Worm (Caenorhabditis elegans) whole organism, late embryonic: ENCODE measurements around the gene F10D2.16.

ENCODE experiments used
- C08G9.2 ChIP-seq: sonication (generic microtip); optimal IDR thresholded peaks from 2 replicates; lab custom pipeline; 2016; ENCODE audit warnings: mild to moderate bottlenecking, missing genetic modification characterization, moderate library complexity, missing compliant biosample characterization
- F13H6.1 ChIP-seq: sonication (generic microtip); optimal IDR thresholded peaks from 2 replicates; lab custom pipeline; 2016; ENCODE audit warnings: missing genetic modification characterization, missing compliant biosample characterization
- K02D7.2 ChIP-seq: sonication (generic microtip); optimal IDR thresholded peaks from 2 replicates; lab custom pipeline; 2017; ENCODE audit warnings: mild to moderate bottlenecking, missing genetic modification characterization, missing compliant biosample characterization
- T23F11.4 ChIP-seq: fragments of 200-800 bp; sonication (Bioruptor generic); optimal IDR thresholded peaks from 2 replicates; lab custom pipeline; 2018; ENCODE audit warnings: mild to moderate bottlenecking, missing genetic modification characterization, missing compliant biosample characterization
- Y22D7AL.16 ChIP-seq: sonication (generic microtip); optimal IDR thresholded peaks from 2 replicates; lab custom pipeline; 2016; ENCODE audit warnings: missing genetic modification characterization, missing compliant biosample characterization
- ceh-14 ChIP-seq: sonication (generic microtip); optimal IDR thresholded peaks from 2 replicates; lab custom pipeline; 2016; ENCODE audit warnings: missing genotype, missing genetic modification characterization, missing compliant biosample characterization
- ceh-2 ChIP-seq: sonication (generic microtip); optimal IDR thresholded peaks from 2 replicates; lab custom pipeline; 2016; ENCODE audit warnings: missing genotype, missing genetic modification characterization, missing compliant biosample characterization
- ceh-24 ChIP-seq: sonication (generic microtip); optimal IDR thresholded peaks from 2 replicates; lab custom pipeline; 2016; ENCODE audit warnings: mild to moderate bottlenecking, missing genetic modification characterization, missing compliant biosample characterization
- ceh-30 ChIP-seq: fragments of 150-350 bp; optimal IDR thresholded peaks from 2 replicates; lab custom pipeline; 2014; ENCODE audit warnings: missing biosample characterization, missing genetic modification characterization
- ceh-34 ChIP-seq: sonication (generic microtip); optimal IDR thresholded peaks from 2 replicates; lab custom pipeline; 2016; ENCODE audit warnings: mild to moderate bottlenecking, missing genetic modification characterization, missing compliant biosample characterization
- ceh-45 ChIP-seq: fragments of 200-800 bp; sonication (Bioruptor generic); IDR thresholded peaks from 2 replicates; pipeline ENCODE4 v1.3.6; 2022; ENCODE audit warnings: missing genetic modification reagents, missing genetic modification characterization, missing compliant biosample characterization
- ceh-6 ChIP-seq: fragments of 200-800 bp; sonication (Bioruptor generic); optimal IDR thresholded peaks from 2 replicates; lab custom pipeline; 2018; ENCODE audit warnings: mild to moderate bottlenecking, missing genetic modification characterization, missing compliant biosample characterization
- ceh-9 ChIP-seq: sonication (generic microtip); optimal IDR thresholded peaks from 2 replicates; lab custom pipeline; 2016; ENCODE audit warnings: mild to moderate bottlenecking, missing genetic modification characterization, inconsistent platforms, missing compliant biosample characterization
- che-1 ChIP-seq: sonication (generic microtip); optimal IDR thresholded peaks from 2 replicates; lab custom pipeline; 2016; ENCODE audit warnings: mild to moderate bottlenecking, missing genetic modification characterization, missing compliant biosample characterization
- dmd-4 ChIP-seq: sonication (generic microtip); optimal IDR thresholded peaks from 2 replicates; lab custom pipeline; 2016; ENCODE audit warnings: borderline replicate concordance, missing genetic modification characterization, missing compliant biosample characterization
- elt-2 ChIP-seq: sonication (generic microtip); optimal IDR thresholded peaks from 2 replicates; lab custom pipeline; 2016; ENCODE audit warnings: missing genetic modification reagents, missing genetic modification characterization, missing compliant biosample characterization
- elt-4 ChIP-seq: sonication (generic microtip); optimal IDR thresholded peaks from 2 replicates; lab custom pipeline; 2016; ENCODE audit warnings: missing genetic modification characterization, missing compliant biosample characterization
- ets-4 ChIP-seq: sonication (generic microtip); optimal IDR thresholded peaks from 2 replicates; lab custom pipeline; 2016; ENCODE audit warnings: missing genetic modification characterization, missing compliant biosample characterization
- eyg-1 ChIP-seq: sonication (generic microtip); optimal IDR thresholded peaks from 2 replicates; lab custom pipeline; 2016; ENCODE audit warnings: missing genotype, missing genetic modification characterization, missing compliant biosample characterization
- fkh-10 ChIP-seq: fragments of 150-350 bp; optimal IDR thresholded peaks from 2 replicates; lab custom pipeline; 2014; ENCODE audit warnings: missing biosample characterization, missing genetic modification reagents, missing genetic modification characterization
- fkh-6 ChIP-seq: sonication (generic microtip); optimal IDR thresholded peaks from 2 replicates; lab custom pipeline; 2016; ENCODE audit warnings: missing genetic modification characterization, missing compliant biosample characterization
- gmeb-2 ChIP-seq: sonication (generic microtip); optimal IDR thresholded peaks from 2 replicates; lab custom pipeline; 2016; ENCODE audit warnings: missing genetic modification characterization, inconsistent platforms, missing compliant biosample characterization
- hlh-13 ChIP-seq: fragments of 200-800 bp; sonication (Bioruptor generic); optimal IDR thresholded peaks from 2 replicates; lab custom pipeline; 2018; ENCODE audit warnings: mild to moderate bottlenecking, missing genetic modification characterization, missing compliant biosample characterization
- hlh-15 ChIP-seq: sonication (generic microtip); optimal IDR thresholded peaks from 2 replicates; lab custom pipeline; 2016; ENCODE audit warnings: missing genetic modification characterization, missing compliant biosample characterization
- hlh-30 ChIP-seq: sonication (generic microtip); optimal IDR thresholded peaks from 2 replicates; lab custom pipeline; 2017; ENCODE audit warnings: antibody characterized with exemption, missing genetic modification characterization, missing compliant biosample characterization; ENCODE audit not compliant: insufficient read depth
- hlh-6 ChIP-seq: sonication (generic microtip); optimal IDR thresholded peaks from 2 replicates; lab custom pipeline; 2016; ENCODE audit warnings: missing genotype, missing genetic modification characterization, missing compliant biosample characterization
- hlh-8 ChIP-seq: sonication (generic microtip); optimal IDR thresholded peaks from 2 replicates; lab custom pipeline; 2016; ENCODE audit warnings: missing genotype, missing genetic modification characterization, missing compliant biosample characterization
- lin-11 ChIP-seq: fragments of 200-800 bp; sonication (Bioruptor generic); optimal IDR thresholded peaks from 2 replicates; lab custom pipeline; 2018; ENCODE audit warnings: mild to moderate bottlenecking, missing genetic modification characterization, missing compliant biosample characterization
- madf-2 ChIP-seq: sonication (generic microtip); optimal IDR thresholded peaks from 2 replicates; lab custom pipeline; 2017; ENCODE audit warnings: missing genetic modification characterization, missing compliant biosample characterization
- nhr-11 ChIP-seq: fragments of 150-350 bp; optimal IDR thresholded peaks from 2 replicates; lab custom pipeline; 2014; ENCODE audit warnings: missing biosample characterization, missing genetic modification characterization
- nhr-232 ChIP-seq: sonication (generic microtip); optimal IDR thresholded peaks from 2 replicates; lab custom pipeline; 2016; ENCODE audit warnings: missing genetic modification characterization, missing compliant biosample characterization
- npax-4 ChIP-seq: sonication (generic microtip); optimal IDR thresholded peaks from 2 replicates; lab custom pipeline; 2016; ENCODE audit warnings: missing genetic modification characterization, missing compliant biosample characterization
- pha-2 ChIP-seq: sonication (generic microtip); optimal IDR thresholded peaks from 2 replicates; lab custom pipeline; 2017; ENCODE audit warnings: mild to moderate bottlenecking, missing genetic modification characterization, missing compliant biosample characterization
- pha-4 ChIP-seq: fragments of 150-350 bp; optimal IDR thresholded peaks from 2 replicates; lab custom pipeline; 2018; ENCODE audit warnings: missing biosample characterization, missing genetic modification reagents, missing genetic modification characterization
- pqm-1 ChIP-seq: sonication (generic microtip); optimal IDR thresholded peaks from 2 replicates; lab custom pipeline; 2016; ENCODE audit warnings: missing genetic modification characterization, missing compliant biosample characterization
- pros-1 ChIP-seq: fragments of 150-350 bp; optimal IDR thresholded peaks from 2 replicates; lab custom pipeline; 2014; ENCODE audit warnings: missing biosample characterization, missing genetic modification reagents, missing genetic modification characterization
- ref-2 ChIP-seq: sonication (generic microtip); optimal IDR thresholded peaks from 2 replicates; lab custom pipeline; 2016; ENCODE audit warnings: missing genetic modification characterization, missing compliant biosample characterization
- rnt-1 ChIP-seq: sonication (generic microtip); optimal IDR thresholded peaks from 2 replicates; lab custom pipeline; 2016; ENCODE audit warnings: missing genetic modification characterization, missing compliant biosample characterization
- sdc-2 ChIP-seq: sonication (generic microtip); optimal IDR thresholded peaks from 2 replicates; lab custom pipeline; 2016; ENCODE audit warnings: missing genotype, missing genetic modification characterization, missing compliant biosample characterization
- sox-2 ChIP-seq: fragments of 200-800 bp; sonication (Bioruptor generic); IDR thresholded peaks from 2 replicates; pipeline ENCODE4 v1.3.6; 2022; ENCODE audit warnings: missing genetic modification reagents, missing genetic modification characterization, missing compliant biosample characterization
- sox-4 ChIP-seq: sonication (generic microtip); optimal IDR thresholded peaks from 2 replicates; lab custom pipeline; 2017; ENCODE audit warnings: mild to moderate bottlenecking, missing genetic modification characterization, inconsistent platforms, missing compliant biosample characterization
- tbx-2 ChIP-seq: sonication (generic microtip); optimal IDR thresholded peaks from 2 replicates; lab custom pipeline; 2016; ENCODE audit warnings: missing genetic modification characterization, missing compliant biosample characterization
- tbx-7 ChIP-seq: sonication (generic microtip); optimal IDR thresholded peaks from 2 replicates; lab custom pipeline; 2016; ENCODE audit warnings: missing genotype, missing genetic modification characterization, missing compliant biosample characterization
- ttx-3 ChIP-seq: sonication (generic microtip); optimal IDR thresholded peaks from 2 replicates; lab custom pipeline; 2016; ENCODE audit warnings: missing genetic modification reagents, missing genetic modification characterization, missing compliant biosample characterization
- unc-3 ChIP-seq, 2 experiments: fragments of 200-800 bp in 1 of 2; sonication (Bioruptor generic) in 1 of 2; sonication (generic microtip) in 1 of 2; conservative IDR thresholded peaks in 1 of 2; optimal IDR thresholded peaks in 1 of 2; 2 replicates each; pipeline versions ENCODE4 v1.3.6 to Lab custom; 2016 to 2022; ENCODE audit warnings: missing compliant biosample characterization in 2 of 2, missing genetic modification characterization in 2 of 2, missing genetic modification reagents in 1 of 2
- unc-42 ChIP-seq: sonication (generic microtip); optimal IDR thresholded peaks from 2 replicates; lab custom pipeline; 2016; ENCODE audit warnings: missing genotype, missing genetic modification characterization, missing compliant biosample characterization
- unc-55 ChIP-seq: sonication (generic microtip); optimal IDR thresholded peaks from 2 replicates; lab custom pipeline; 2017; ENCODE audit warnings: missing biosample characterization, missing genetic modification reagents, missing genetic modification characterization
- unc-86 ChIP-seq: sonication (generic microtip); optimal IDR thresholded peaks from 2 replicates; lab custom pipeline; 2016; ENCODE audit warnings: missing genetic modification characterization, missing compliant biosample characterization
- zip-5 ChIP-seq: sonication (generic microtip); optimal IDR thresholded peaks from 2 replicates; lab custom pipeline; 2016; ENCODE audit warnings: missing genetic modification characterization, missing compliant biosample characterization
- ztf-16 ChIP-seq: sonication (generic microtip); optimal IDR thresholded peaks from 2 replicates; lab custom pipeline; 2017; ENCODE audit warnings: missing genetic modification characterization, missing compliant biosample characterization

Gene F10D2.16

DNA sequence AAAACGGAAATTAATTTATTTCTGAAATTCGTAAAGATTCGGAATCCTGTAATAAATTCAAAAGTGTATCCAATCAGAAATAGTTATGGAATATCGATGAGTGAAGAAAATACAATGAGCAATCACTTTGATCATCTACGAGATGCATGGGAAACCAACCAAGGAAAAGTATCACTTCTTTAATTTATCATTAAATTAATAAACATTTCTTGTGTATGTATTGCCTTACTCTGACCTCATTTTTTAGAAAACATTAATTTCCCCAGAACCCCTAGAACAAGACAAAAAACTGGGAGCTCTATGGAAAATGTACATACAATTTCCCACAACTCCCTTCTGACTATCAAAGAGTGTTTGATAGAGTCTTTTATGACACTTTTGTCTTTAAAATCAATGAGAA, at the start of gene F10D2.16:
Gene F10D2.16 (plus strand): TSS at position 301 of the 400 bp plus-strand sequence.
- TF ChIP-seq ttx-3 (tag; lab: Kevin White, UChicago) (no peak), ceh-6 (no peak), ets-4 (tag; lab: Kevin White, UChicago) (no peak), nhr-11 (no peak), zip-5 (tag; lab: Kevin White, UChicago) (no peak), hlh-13 (no peak), fkh-6 (tag; lab: Kevin White, UChicago) (no peak), npax-4 (no peak), unc-3 (GFP tag; conservative IDR thresholded peaks at IDR 0.05; lab: Robert Waterston, UW) (no peak), unc-3 (tag; optimal IDR thresholded peaks at IDR 0.05; lab: Kevin White, UChicago) (no peak), madf-2 (tag; lab: Kevin White, UChicago) (no peak), C08G9.2 (tag; lab: Kevin White, UChicago) (no peak), ceh-2 (no peak), unc-55 (GFP tag; lab: Kevin White, UChicago) (no peak), hlh-15 (tag; lab: Kevin White, UChicago) (no peak), pha-2 (tag; lab: Kevin White, UChicago) (no peak), pqm-1 (no peak)

DNA sequence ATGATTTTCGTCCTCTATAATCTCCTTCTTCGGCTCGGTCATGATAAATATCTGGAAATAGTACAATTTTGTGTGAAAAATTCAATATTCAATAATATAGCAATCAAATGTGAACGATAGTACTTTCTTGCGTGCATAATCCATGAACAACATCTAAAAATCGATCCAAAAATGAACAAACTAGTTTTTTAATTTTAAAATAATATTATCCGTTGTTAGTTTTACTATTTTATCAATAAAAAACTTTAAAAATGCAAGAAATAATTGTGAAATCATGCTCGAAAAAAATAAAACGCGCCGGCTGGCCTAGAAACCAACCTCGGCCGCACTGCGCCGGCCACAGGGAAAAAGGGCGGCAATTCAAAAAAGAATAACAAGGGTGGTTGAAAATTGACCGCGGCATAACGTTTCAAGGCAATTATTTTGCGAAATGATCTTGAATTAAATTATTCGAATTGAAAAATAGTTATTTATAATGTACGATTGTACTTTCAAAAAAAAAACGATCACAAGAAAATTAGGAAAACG, 49.4 kb upstream of the F10D2.16 start, which contains the start of gene mys-1:
Gene mys-1 (minus strand): TSS at position 51 of the 528 bp plus-strand sequence.
- no peak for TF ChIP-seq gmeb-2 (tag; lab: Kevin White, UChicago)
- TF ChIP-seq lin-11 (tag; lab: Kevin White, UChicago): no peak
- TF ChIP-seq unc-86 (tag; lab: Kevin White, UChicago): peak; percentile 1
- no peak for TF ChIP-seq hlh-30 (tag; lab: Kevin White, UChicago)
- TF ChIP-seq pha-4 (tag; lab: Kevin White, UChicago): no peak
- TF ChIP-seq ceh-45 (GFP tag; lab: Robert Waterston, UW): no peak
- peak; percentile 77 for TF ChIP-seq zip-5 (tag; lab: Kevin White, UChicago)
- TF ChIP-seq Y22D7AL.16 (tag; lab: Kevin White, UChicago): no peak
- 0 out of 2 replicates have a peak, but pooled peaks have one; percentile 32 for TF ChIP-seq unc-3 (GFP tag; conservative IDR thresholded peaks at IDR 0.05; lab: Robert Waterston, UW)
- TF ChIP-seq unc-3 (tag; optimal IDR thresholded peaks at IDR 0.05; lab: Kevin White, UChicago): no peak
- no peak for TF ChIP-seq nhr-11
- TF ChIP-seq nhr-232 (tag; lab: Kevin White, UChicago): no peak
- no peak for TF ChIP-seq dmd-4 (tag; lab: Kevin White, UChicago)
- no peak for TF ChIP-seq T23F11.4 (GFP tag; lab: Kevin White, UChicago)
- no peak for TF ChIP-seq pros-1 (tag; lab: Kevin White, UChicago)
- peak; percentile 78 for TF ChIP-seq hlh-8
- TF ChIP-seq ztf-16 (tag; lab: Kevin White, UChicago): peak; percentile 27
- TF ChIP-seq eyg-1 (tag; lab: Kevin White, UChicago): peak; percentile 21
- no peak for TF ChIP-seq ceh-24
- TF ChIP-seq che-1 (tag; lab: Kevin White, UChicago): no peak
- TF ChIP-seq hlh-15 (tag; lab: Kevin White, UChicago): no peak
- peak; percentile 38 for TF ChIP-seq elt-2 (tag; lab: Kevin White, UChicago)
- no peak for TF ChIP-seq sox-4
- peak; percentile 30 for TF ChIP-seq unc-42 (tag; lab: Kevin White, UChicago)
- TF ChIP-seq rnt-1 (tag; lab: Kevin White, UChicago): peak; percentile 42
- TF ChIP-seq ceh-9 (tag; lab: Kevin White, UChicago): no peak
- no peak for TF ChIP-seq npax-4
- peak; percentile 73 for TF ChIP-seq ref-2 (tag; lab: Kevin White, UChicago)
- peak; percentile 58 for TF ChIP-seq ceh-34 (tag; lab: Kevin White, UChicago)
- peak; percentile 17 for TF ChIP-seq F13H6.1
- no peak for TF ChIP-seq sdc-2 (tag; lab: Kevin White, UChicago)
- TF ChIP-seq ets-4 (tag; lab: Kevin White, UChicago): peak; percentile 89
- TF ChIP-seq C08G9.2 (tag; lab: Kevin White, UChicago): peak; percentile 92
- no peak for TF ChIP-seq sox-2 (GFP tag; lab: Robert Waterston, UW)
- TF ChIP-seq elt-4 (tag; lab: Kevin White, UChicago): no peak
- no peak for TF ChIP-seq hlh-6 (tag; lab: Kevin White, UChicago)
- TF ChIP-seq fkh-10 (GFP tag; lab: Kevin White, UChicago): no peak
- peak; percentile 81 for TF ChIP-seq tbx-7 (tag; lab: Kevin White, UChicago)
- TF ChIP-seq K02D7.2: no peak
- no peak for TF ChIP-seq ttx-3 (tag; lab: Kevin White, UChicago)
- no peak for TF ChIP-seq fkh-6 (tag; lab: Kevin White, UChicago)
- no peak for TF ChIP-seq ceh-30 (tag; lab: Kevin White, UChicago)
- TF ChIP-seq ceh-14 (tag; lab: Kevin White, UChicago): peak; percentile 72
- TF ChIP-seq tbx-2 (tag; lab: Kevin White, UChicago): peak; percentile 86
